Worm (Caenorhabditis elegans): ENCODE measurements around the gene K10C9.7.

ce11 chrV:1067468-1067867, at the start of gene K10C9.7:
- TF ChIP-seq B0310.2 (tag; optimal IDR thresholded peaks at IDR 0.05) (no peak), aly-1 (tag; optimal IDR thresholded peaks at IDR 0.05) (no peak), flt-1 (GFP tag; IDR thresholded peaks at IDR 0.05) (no peak), hmg-4 (GFP tag; optimal IDR thresholded peaks at IDR 0.05) (no peak), hnd-1 (tag; optimal IDR thresholded peaks at IDR 0.05) (no peak), ama-1 (optimal IDR thresholded peaks at IDR 0.05) (no peak), sea-1 (GFP tag; conservative IDR thresholded peaks at IDR 0.05) (no peak), ceh-36 (tag; optimal IDR thresholded peaks at IDR 0.05) (no peak), scrt-1 (GFP tag; IDR thresholded peaks at IDR 0.05) (no peak), ceh-13 (GFP tag; optimal IDR thresholded peaks at IDR 0.05) (no peak), tbx-37 (GFP tag; conservative IDR thresholded peaks at IDR 0.05) (no peak)
